Worm (Caenorhabditis elegans) whole organism, early embryonic: ENCODE data around the gene rgs-6.

Source experiments
- ama-1 ChIP-seq: fragments of 150-350 bp; optimal IDR thresholded peaks from 2 replicates; lab custom pipeline; 2014
- flt-1 ChIP-seq: fragments of 200-800 bp; sonication (Bioruptor generic); IDR thresholded peaks from 2 replicates; pipeline ENCODE4 v1.3.6; 2022; ENCODE audit warnings: missing genetic modification characterization, missing compliant biosample characterization

DNA sequence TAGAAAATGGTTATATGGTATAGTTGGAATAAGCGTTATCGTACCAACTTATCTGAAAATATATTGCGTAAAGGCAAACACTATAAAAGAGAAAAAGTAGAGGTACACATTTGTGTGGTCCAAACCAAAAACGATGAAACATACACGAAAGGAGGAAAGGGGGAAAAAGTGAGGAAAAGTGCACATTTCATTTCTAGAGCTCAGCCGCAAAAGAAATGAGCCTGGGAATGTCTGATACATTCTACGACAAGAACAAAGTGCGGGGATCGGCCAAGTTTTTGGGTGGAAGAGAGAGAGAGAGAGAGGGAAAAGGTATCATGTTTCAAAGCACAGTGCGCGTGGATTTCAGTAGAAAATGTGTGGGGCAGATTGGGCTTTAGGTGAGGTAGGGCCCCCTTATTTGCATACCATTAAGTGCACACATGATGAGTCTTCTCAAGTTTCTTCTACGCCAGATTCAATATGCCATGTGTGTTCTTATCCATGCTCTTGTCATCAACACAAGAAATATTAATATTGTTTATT, at the start of gene rgs-6:
- TF ChIP-seq flt-1 (GFP tag; lab: Robert Waterston, UW) (no peak), ama-1 (lab: Kevin White, UChicago) (no peak)
